Worm (Caenorhabditis elegans) whole organism, L3 larva: ENCODE results near the gene zig-2.

Source experiments
- lin-15B ChIP-seq: fragments of 150-350 bp; optimal IDR thresholded peaks from 2 replicates; lab custom pipeline; 2014; ENCODE audit warnings: missing biosample characterization, missing genetic modification characterization
- nhr-23 ChIP-seq: fragments of 150-350 bp; optimal IDR thresholded peaks from 2 replicates; lab custom pipeline; 2014; ENCODE audit warnings: missing biosample characterization, missing genetic modification reagents, missing genetic modification characterization

- TF ChIP-seq lin-15B (no peak), nhr-23 (no peak)
Measured at ce11 chrX:12306565-12306964, 34.7 kb downstream of the zig-2 start, which contains the start of gene phf-32.
